Fruit fly (Drosophila melanogaster) whole organism, embryonic: ENCODE data around the gene Mst77F.

Source experiments
- Abd-B ChIP-seq: fragments of 200-800 bp; sonication (Bioruptor generic); optimal IDR thresholded peaks from 2 replicates; lab custom pipeline; 2018; ENCODE audit warnings: missing biosample characterization, mild to moderate bottlenecking, missing genetic modification characterization, moderate library complexity
- CG11085 ChIP-seq: fragments of 200-800 bp; sonication (Bioruptor generic); IDR thresholded peaks from 2 replicates; pipeline ENCODE4 v1.3.6; 2022; ENCODE audit warnings: missing biosample characterization, missing genetic modification characterization
- CG11398 ChIP-seq: fragments of 200-800 bp; sonication (Bioruptor generic); optimal IDR thresholded peaks from 2 replicates; lab custom pipeline; 2016; ENCODE audit warnings: missing biosample characterization, missing genetic modification characterization
- CG13624 ChIP-seq: fragments of 200-800 bp; sonication (Bioruptor generic); optimal IDR thresholded peaks from 2 replicates; lab custom pipeline; 2016; ENCODE audit warnings: missing biosample characterization, missing genetic modification characterization
- CG14710 ChIP-seq: fragments of 200-800 bp; sonication (Bioruptor generic); optimal IDR thresholded peaks from 3 replicates; lab custom pipeline; 2019; ENCODE audit warnings: missing biosample characterization, mild to moderate bottlenecking, missing genetic modification characterization, moderate library complexity
- CG17361 ChIP-seq: fragments of 200-800 bp; sonication (Bioruptor generic); IDR thresholded peaks from 3 replicates; pipeline ENCODE4 v1.3.6; 2022; ENCODE audit warnings: missing biosample characterization, missing genetic modification characterization
- CG17385 ChIP-seq: fragments of 200-800 bp; sonication (Bioruptor generic); optimal IDR thresholded peaks from 3 replicates; lab custom pipeline; 2018; ENCODE audit warnings: missing biosample characterization, mild to moderate bottlenecking, missing genetic modification characterization
- CG32772 ChIP-seq: fragments of 200-800 bp; sonication (Bioruptor generic); IDR thresholded peaks from 2 replicates; pipeline ENCODE4 v1.3.6; 2022; ENCODE audit warnings: missing biosample characterization, missing genetic modification characterization
- CG4328 ChIP-seq: fragments of 200-800 bp; sonication (Bioruptor generic); optimal IDR thresholded peaks from 3 replicates; lab custom pipeline; 2017; ENCODE audit warnings: missing biosample characterization, missing genetic modification reagents, missing genetic modification characterization
- CG6791 ChIP-seq: fragments of 200-800 bp; sonication (Bioruptor generic); IDR thresholded peaks from 3 replicates; pipeline ENCODE4 v1.3.6; 2022; ENCODE audit warnings: missing biosample characterization, missing genetic modification characterization; ENCODE audit not compliant: partially characterized antibody
- CG7357 ChIP-seq: fragments of 200-800 bp; sonication (Bioruptor generic); IDR thresholded peaks from 3 replicates; pipeline ENCODE4 v1.3.6; 2022; ENCODE audit warnings: missing biosample characterization, missing genetic modification characterization
- Dll ChIP-seq: fragments of 200-800 bp; sonication (Bioruptor generic); IDR thresholded peaks from 4 replicates; pipeline ENCODE4 v1.3.6; 2022; ENCODE audit warnings: missing biosample characterization, missing genetic modification characterization; ENCODE audit not compliant: partially characterized antibody
- Doc3 ChIP-seq: fragments of 200-800 bp; sonication (Bioruptor generic); IDR thresholded peaks from 3 replicates; pipeline ENCODE4 v1.3.6; 2022; ENCODE audit warnings: missing biosample characterization, missing genetic modification characterization; ENCODE audit not compliant: partially characterized antibody
- H2.0 ChIP-seq: fragments of 200-800 bp; sonication (Bioruptor generic); IDR thresholded peaks from 2 replicates; pipeline ENCODE4 v1.3.6; 2022; ENCODE audit warnings: missing biosample characterization, missing genetic modification characterization
- HLH4C ChIP-seq: fragments of 200-800 bp; sonication (Bioruptor generic); IDR thresholded peaks from 3 replicates; pipeline ENCODE4 v1.3.6; 2022; ENCODE audit warnings: missing biosample characterization, missing genetic modification characterization; ENCODE audit not compliant: partially characterized antibody
- Hey ChIP-seq: fragments of 200-800 bp; sonication (Bioruptor generic); optimal IDR thresholded peaks from 3 replicates; lab custom pipeline; 2018; ENCODE audit warnings: missing biosample characterization, mild to moderate bottlenecking, missing genetic modification characterization
- Jarid2 ChIP-seq: fragments of 200-800 bp; sonication (Bioruptor generic); optimal IDR thresholded peaks from 3 replicates; lab custom pipeline; 2017; ENCODE audit warnings: mild to moderate bottlenecking, missing biosample characterization, missing genetic modification reagents, missing genetic modification characterization
- Mad ChIP-seq: fragments of 200-800 bp; sonication (Bioruptor generic); optimal IDR thresholded peaks from 2 replicates; lab custom pipeline; 2016; ENCODE audit warnings: missing biosample characterization, missing genetic modification characterization
- Meics ChIP-seq: fragments of 200-800 bp; sonication (Bioruptor generic); optimal IDR thresholded peaks from 2 replicates; lab custom pipeline; 2017; ENCODE audit warnings: missing biosample characterization, mild to moderate bottlenecking, missing genetic modification characterization
- Myb ChIP-seq: fragments of 200-800 bp; sonication (Bioruptor generic); optimal IDR thresholded peaks from 2 replicates; lab custom pipeline; 2016; ENCODE audit warnings: missing biosample characterization, missing genetic modification characterization
- Oli ChIP-seq: fragments of 200-800 bp; sonication (Bioruptor generic); optimal IDR thresholded peaks from 2 replicates; lab custom pipeline; 2018; ENCODE audit warnings: missing biosample characterization, mild to moderate bottlenecking, missing genetic modification characterization, moderate library complexity
- Opbp ChIP-seq: fragments of 200-800 bp; sonication (Bioruptor generic); IDR thresholded peaks from 3 replicates; pipeline ENCODE4 v1.3.6; 2022; ENCODE audit warnings: missing biosample characterization, missing genetic modification characterization; ENCODE audit not compliant: partially characterized antibody
- Rfx ChIP-seq: fragments of 200-800 bp; sonication (Bioruptor generic); IDR thresholded peaks from 2 replicates; pipeline ENCODE4 v1.3.6; 2022; ENCODE audit warnings: missing biosample characterization, missing genetic modification characterization
- Rx ChIP-seq: fragments of 200-800 bp; sonication (Bioruptor generic); IDR thresholded peaks from 2 replicates; pipeline ENCODE4 v1.3.6; 2022; ENCODE audit warnings: missing biosample characterization, missing genetic modification characterization
- Scr ChIP-seq: fragments of 200-800 bp; sonication (Bioruptor generic); IDR thresholded peaks from 2 replicates; pipeline ENCODE4 v1.3.6; 2022; ENCODE audit warnings: missing biosample characterization, missing genetic modification characterization; ENCODE audit not compliant: partially characterized antibody
- Sox102F ChIP-seq: fragments of 200-800 bp; sonication (Bioruptor generic); optimal IDR thresholded peaks from 2 replicates; lab custom pipeline; 2018; ENCODE audit warnings: missing biosample characterization, mild to moderate bottlenecking, missing genetic modification characterization, moderate library complexity
- Sry-β ChIP-seq: fragments of 200-800 bp; sonication (Bioruptor generic); optimal IDR thresholded peaks from 2 replicates; lab custom pipeline; 2018; ENCODE audit warnings: missing biosample characterization, mild to moderate bottlenecking, missing genetic modification characterization, moderate library complexity
- Tbp ChIP-seq: fragments of >200 bp; optimal IDR thresholded peaks from 2 replicates; lab custom pipeline; 2018; ENCODE audit warnings: missing biosample characterization, missing genetic modification characterization
- ase ChIP-seq: fragments of 200-800 bp; sonication (Bioruptor generic); IDR thresholded peaks from 3 replicates; pipeline ENCODE4 v1.3.6; 2022; ENCODE audit warnings: missing biosample characterization, missing genetic modification characterization
- ato ChIP-seq: fragments of 200-800 bp; sonication (Bioruptor generic); IDR thresholded peaks from 2 replicates; pipeline ENCODE4 v1.3.6; 2022; ENCODE audit warnings: missing biosample characterization, missing genetic modification characterization; ENCODE audit not compliant: partially characterized antibody
- bab2 ChIP-seq: fragments of 200-800 bp; sonication (Bioruptor generic); optimal IDR thresholded peaks from 2 replicates; lab custom pipeline; 2016; ENCODE audit warnings: missing biosample characterization, missing genetic modification characterization
- caup ChIP-seq: fragments of 200-800 bp; sonication (Bioruptor generic); optimal IDR thresholded peaks from 3 replicates; lab custom pipeline; 2017; ENCODE audit warnings: missing biosample characterization, mild to moderate bottlenecking, missing genetic modification characterization, moderate library complexity; ENCODE audit not compliant: severe bottlenecking
- chif ChIP-seq, 2 experiments: fragments of 200-800 bp; sonication (Bioruptor generic); optimal IDR thresholded peaks; 3 replicates each; lab custom pipeline; 2016; ENCODE audit warnings: missing biosample characterization in 2 of 2, missing genetic modification characterization in 2 of 2
- da ChIP-seq: fragments of 200-800 bp; sonication (Bioruptor generic); optimal IDR thresholded peaks from 2 replicates; lab custom pipeline; 2016; ENCODE audit warnings: missing biosample characterization, missing genetic modification characterization
- dati ChIP-seq: fragments of 200-800 bp; sonication (Bioruptor generic); IDR thresholded peaks from 2 replicates; pipeline ENCODE4 v1.3.6; 2022; ENCODE audit warnings: missing biosample characterization, missing genetic modification characterization
- eyg ChIP-seq: fragments of 200-800 bp; sonication (Bioruptor generic); optimal IDR thresholded peaks from 3 replicates; lab custom pipeline; 2016; ENCODE audit warnings: missing biosample characterization, missing genetic modification characterization
- ftz-f1 ChIP-seq: fragments of 200-800 bp; sonication (Bioruptor generic); optimal IDR thresholded peaks from 2 replicates; lab custom pipeline; 2016; ENCODE audit warnings: missing biosample characterization, missing genetic modification characterization
- gro ChIP-seq: fragments of 200-800 bp; sonication (Bioruptor generic); optimal IDR thresholded peaks from 2 replicates; lab custom pipeline; 2016; ENCODE audit warnings: missing biosample characterization, missing genetic modification characterization
- gsb-n ChIP-seq: fragments of 200-800 bp; sonication (Bioruptor generic); optimal IDR thresholded peaks from 3 replicates; lab custom pipeline; 2018; ENCODE audit warnings: missing biosample characterization, mild to moderate bottlenecking, missing genetic modification characterization
- jumu ChIP-seq: fragments of 200-800 bp; sonication (Bioruptor generic); optimal IDR thresholded peaks from 3 replicates; lab custom pipeline; 2016; ENCODE audit warnings: missing biosample characterization, missing genetic modification characterization
- lola ChIP-seq, 3 experiments: fragments of >200 bp in 2 of 3; fragments of 200-800 bp in 1 of 3; sonication (Bioruptor generic) in 1 of 3; optimal IDR thresholded peaks; 2 replicates each; lab custom pipeline; 2017 to 2019; ENCODE audit warnings: missing biosample characterization in 3 of 3, missing genetic modification characterization in 3 of 3, mild to moderate bottlenecking in 1 of 3, moderate library complexity in 1 of 3
- oc ChIP-seq: fragments of 200-800 bp; sonication (Bioruptor generic); optimal IDR thresholded peaks from 2 replicates; lab custom pipeline; 2018; ENCODE audit warnings: missing biosample characterization, mild to moderate bottlenecking, missing genetic modification characterization, moderate library complexity
- pho ChIP-seq: fragments of 200-800 bp; sonication (Bioruptor generic); optimal IDR thresholded peaks from 2 replicates; lab custom pipeline; 2016; ENCODE audit warnings: missing biosample characterization, missing genetic modification characterization
- scrt ChIP-seq: fragments of 200-800 bp; sonication (Bioruptor generic); optimal IDR thresholded peaks from 2 replicates; lab custom pipeline; 2018; ENCODE audit warnings: missing biosample characterization, mild to moderate bottlenecking, missing genetic modification characterization, moderate library complexity
- sima ChIP-seq: fragments of 200-800 bp; sonication (Bioruptor generic); optimal IDR thresholded peaks from 2 replicates; lab custom pipeline; 2016; ENCODE audit warnings: missing biosample characterization, missing genetic modification characterization
- sisA ChIP-seq: fragments of 200-800 bp; sonication (Bioruptor generic); IDR thresholded peaks from 2 replicates; pipeline ENCODE4 v1.3.6; 2022; ENCODE audit warnings: missing biosample characterization, missing genetic modification characterization
- tup ChIP-seq: fragments of 200-800 bp; sonication (Bioruptor generic); optimal IDR thresholded peaks from 2 replicates; lab custom pipeline; 2016; ENCODE audit warnings: missing biosample characterization, mild to moderate bottlenecking, missing genetic modification characterization, moderate library complexity
- tx ChIP-seq: fragments of 200-800 bp; sonication (Bioruptor generic); optimal IDR thresholded peaks from 2 replicates; lab custom pipeline; 2016; ENCODE audit warnings: missing biosample characterization, missing genetic modification characterization
- z ChIP-seq: fragments of 200-800 bp; sonication (Bioruptor generic); IDR thresholded peaks from 3 replicates; pipeline ENCODE4 v1.3.6; 2022; ENCODE audit warnings: missing biosample characterization, missing genetic modification characterization

The Mst77F gene

dm6 chr3L:20798325-20798846 is 19.4 kb downstream of the Mst77F start, which contains the start of the genes CG3698 and tzn (continued):
- TF ChIP-seq eyg (GFP tag; lab: Kevin White, UChicago) = peak; percentile 82
- no peak for TF ChIP-seq CG6791 (GFP tag; lab: Robert Waterston, UW)
- TF ChIP-seq Jarid2 = peak; percentile 90
- peak; percentile 85 for TF ChIP-seq sisA (GFP tag; lab: Robert Waterston, UW)
- TF ChIP-seq CG13624 (GFP tag; lab: Kevin White, UChicago) = peak; percentile 84
- peak; percentile 91 for TF ChIP-seq H2.0 (GFP tag; lab: Robert Waterston, UW)
- peak; percentile 84 for TF ChIP-seq CG11398 (GFP tag; lab: Kevin White, UChicago)
- peak; percentile 89 for TF ChIP-seq CG17385 (GFP tag; lab: Kevin White, UChicago)
- TF ChIP-seq Scr (GFP tag; lab: Robert Waterston, UW) = no peak
- no peak for TF ChIP-seq Tbp (GFP tag; lab: Kevin White, UChicago)
- TF ChIP-seq Rx (GFP tag; lab: Robert Waterston, UW) = peak; percentile 94
- TF ChIP-seq CG7357 (GFP tag; lab: Robert Waterston, UW) = peak; percentile 78; the same call in 2 of the 3 replicates
- TF ChIP-seq pho (GFP tag; lab: Kevin White, UChicago) = peak; percentile 77
- TF ChIP-seq jumu (GFP tag; lab: Kevin White, UChicago) = peak; percentile 52
- peak; percentile 65 for TF ChIP-seq tup (GFP tag; lab: Kevin White, UChicago)
- peak; percentile 97 for TF ChIP-seq Rfx (GFP tag; lab: Robert Waterston, UW)
- TF ChIP-seq CG4328 (GFP tag; lab: Kevin White, UChicago) = peak; percentile 94
- peak; percentile 82 for TF ChIP-seq gro (GFP tag; lab: Kevin White, UChicago)
- peak; percentile 89 for TF ChIP-seq CG17361 (GFP tag; lab: Robert Waterston, UW)
- TF ChIP-seq Dll (GFP tag; lab: Robert Waterston, UW) = no peak
- peak; percentile 93 for TF ChIP-seq Abd-B (GFP tag; lab: Kevin White, UChicago)
- peak; percentile 93 for TF ChIP-seq dati (GFP tag; lab: Robert Waterston, UW)
- peak; percentile 97 for TF ChIP-seq Meics
- peak; percentile 92 for TF ChIP-seq CG32772 (GFP tag; lab: Robert Waterston, UW)
- TF ChIP-seq chif (GFP tag; optimal IDR thresholded peaks at IDR 0.05; lab: Kevin White, UChicago) = peak; percentile 79 to 87
- TF ChIP-seq z (GFP tag; lab: Robert Waterston, UW) = peak; percentile 55; the same call in 1 of the 3 replicates
- TF ChIP-seq Opbp (GFP tag; lab: Robert Waterston, UW) = 0 out of 3 replicates have a peak, but pooled peaks have one; percentile 9
- TF ChIP-seq ftz-f1 (GFP tag; lab: Kevin White, UChicago) = peak; percentile 62
- no peak for TF ChIP-seq Doc3
- TF ChIP-seq lola (GFP tag; optimal IDR thresholded peaks at IDR 0.05; lab: Kevin White, UChicago) = peak in 1 of 3 experiments; percentile 75
- TF ChIP-seq ato (GFP tag; lab: Robert Waterston, UW) = no peak
- TF ChIP-seq Sry-β (GFP tag; lab: Kevin White, UChicago) = peak; percentile 72
- peak; percentile 54 for TF ChIP-seq tx (GFP tag; lab: Kevin White, UChicago)
- TF ChIP-seq oc (tag; lab: Kevin White, UChicago) = no peak
- peak; percentile 76 for TF ChIP-seq sima
- peak; percentile 95 for TF ChIP-seq ase (GFP tag; lab: Robert Waterston, UW)
- peak; percentile 84 for TF ChIP-seq Hey (tag; lab: Kevin White, UChicago)
- no peak for TF ChIP-seq HLH4C
- peak; percentile 92 for TF ChIP-seq gsb-n
- TF ChIP-seq CG14710 = peak; percentile 93
- no peak for TF ChIP-seq Sox102F (GFP tag; lab: Kevin White, UChicago)
- TF ChIP-seq Mad = peak; percentile 92
- TF ChIP-seq da = peak; percentile 72
- TF ChIP-seq scrt (GFP tag; lab: Kevin White, UChicago) = no peak
- TF ChIP-seq Oli = peak; percentile 86
- TF ChIP-seq CG11085 (GFP tag; lab: Robert Waterston, UW) = peak; percentile 96
- TF ChIP-seq bab2 = peak; percentile 77
- TF ChIP-seq caup (GFP tag; lab: Kevin White, UChicago) = peak; percentile 98
- TF ChIP-seq Myb (GFP tag; lab: Kevin White, UChicago) = peak; percentile 78
